Worm (Caenorhabditis elegans) whole organism, L3 larva: Measurements from ENCODE around the gene sri-53.

ENCODE experiments used
- ZK546.5 ChIP-seq: sonication (generic microtip); optimal IDR thresholded peaks from 2 replicates; lab custom pipeline; 2017; ENCODE audit warnings: missing biosample characterization, missing genetic modification characterization
- ceh-28 ChIP-seq: fragments of 150-350 bp; optimal IDR thresholded peaks from 2 replicates; lab custom pipeline; 2014; ENCODE audit warnings: missing biosample characterization, missing genetic modification reagents, missing genetic modification characterization
- egl-5 ChIP-seq: fragments of 150-350 bp; optimal IDR thresholded peaks from 2 replicates; lab custom pipeline; 2017; ENCODE audit warnings: missing biosample characterization, missing genetic modification reagents, missing genetic modification characterization, inconsistent platforms
- jun-1 ChIP-seq: fragments of 150-350 bp; optimal IDR thresholded peaks from 2 replicates; lab custom pipeline; 2014; ENCODE audit warnings: missing biosample characterization, missing genetic modification reagents, missing genetic modification characterization
- lin-39 ChIP-seq: fragments of 150-350 bp; optimal IDR thresholded peaks from 2 replicates; lab custom pipeline; 2018; ENCODE audit warnings: missing biosample characterization, missing genetic modification reagents, missing genetic modification characterization
- nfya-1 ChIP-seq: sonication (generic microtip); optimal IDR thresholded peaks from 2 replicates; lab custom pipeline; 2017; ENCODE audit warnings: missing genetic modification characterization, mild to moderate bottlenecking, missing compliant biosample characterization, antibody characterized with exemption, moderate library complexity; ENCODE audit not compliant: insufficient read depth
- nhr-25 ChIP-seq: sonication (generic microtip); optimal IDR thresholded peaks from 2 replicates; lab custom pipeline; 2017; ENCODE audit warnings: missing biosample characterization, missing genetic modification characterization
- pha-4 ChIP-seq: fragments of 150-350 bp; optimal IDR thresholded peaks from 2 replicates; lab custom pipeline; 2014; ENCODE audit warnings: missing biosample characterization, missing genetic modification reagents, missing genetic modification characterization
- unc-39 ChIP-seq: sonication (generic microtip); optimal IDR thresholded peaks from 4 replicates; lab custom pipeline; 2017; ENCODE audit warnings: missing biosample characterization, missing genetic modification characterization
- unc-62 ChIP-seq: fragments of 150-350 bp; sonication (generic microtip); optimal IDR thresholded peaks from 4 replicates; lab custom pipeline; 2014; ENCODE audit warnings: missing biosample characterization, missing genetic modification reagents, missing genetic modification characterization
- ztf-4 ChIP-seq: fragments of 150-350 bp; optimal IDR thresholded peaks from 2 replicates; lab custom pipeline; 2014; ENCODE audit warnings: missing biosample characterization, missing genetic modification characterization

ce11 chrII:3156749-3157148 lies 45.7 kb downstream of the sri-53 start, which contains the start of gene sri-33:
- no peak for TF ChIP-seq jun-1 (tag; lab: Kevin White, UChicago)
- TF ChIP-seq ztf-4 (tag; lab: Kevin White, UChicago) = no peak
- no peak for TF ChIP-seq unc-62 (GFP tag; lab: Kevin White, UChicago)
- TF ChIP-seq ceh-28 (tag; lab: Kevin White, UChicago) = no peak
- TF ChIP-seq nfya-1 (tag; lab: Kevin White, UChicago) = no peak
- TF ChIP-seq lin-39 (tag; lab: Kevin White, UChicago) = no peak
- TF ChIP-seq pha-4 = no peak
- TF ChIP-seq nhr-25 (tag; lab: Kevin White, UChicago) = no peak
- no peak for TF ChIP-seq egl-5
- no peak for TF ChIP-seq ZK546.5
- TF ChIP-seq unc-39 (tag; lab: Kevin White, UChicago) = no peak
